Worm (Caenorhabditis elegans): ENCODE data around the gene F23D12.4.

DNA sequence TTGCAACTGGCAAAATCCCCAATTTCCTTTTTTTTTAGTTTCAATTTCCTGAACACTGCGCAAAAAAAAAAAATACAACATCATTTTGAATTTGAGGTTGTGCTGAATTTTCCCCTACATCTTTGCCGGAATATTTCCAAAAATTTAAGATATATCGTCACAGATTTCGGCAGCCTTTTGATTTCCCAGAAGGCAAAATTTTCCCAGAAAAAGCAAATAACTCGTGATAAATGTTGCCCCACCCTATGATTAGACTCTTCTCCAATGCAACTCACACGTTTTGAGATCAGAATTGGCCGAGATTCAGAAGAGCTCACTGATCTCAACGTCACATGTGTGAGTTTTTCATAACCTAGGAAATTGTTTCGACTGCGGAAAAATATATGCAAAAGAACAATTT lies 47.6 kb downstream of the F23D12.4 start:
- TF ChIP-seq unc-98 (GFP tag; IDR thresholded peaks at IDR 0.05), result no peak
- TF ChIP-seq nhr-12 (tag; optimal IDR thresholded peaks at IDR 0.05), result no peak
- no peak for TF ChIP-seq C16A3.4 (tag; optimal IDR thresholded peaks at IDR 0.05)
- no peak for TF ChIP-seq elt-3 (tag; optimal IDR thresholded peaks at IDR 0.05)
